Fruit fly (Drosophila melanogaster) Kc167 (cell line): ENCODE data around the gene Tip60.

Experiments
- Myc ChIP-seq: fragments of >200 bp; optimal IDR thresholded peaks from 2 replicates; lab custom pipeline; 2017; ENCODE audit warnings: missing external identifiers
- psq ChIP-seq: fragments of >200 bp; optimal IDR thresholded peaks from 2 replicates; lab custom pipeline; 2017; ENCODE audit warnings: missing external identifiers
- ttk ChIP-seq: sonication (Bioruptor generic); optimal IDR thresholded peaks from 2 replicates; lab custom pipeline; 2017; ENCODE audit warnings: missing external identifiers

- no peak for TF ChIP-seq ttk (lab: Kevin White, UChicago)
- no peak for TF ChIP-seq psq (lab: Kevin White, UChicago)
- no peak for TF ChIP-seq Myc
Measured at dm6 chrX:4108612-4109173, 8.6 kb downstream of the Tip60 start.
